Worm (Caenorhabditis elegans) whole organism, mixed stage, embryonic: ENCODE results near the gene str-77.

Experiments used
- drap-1 ChIP-seq: fragments of 200-800 bp; sonication (Bioruptor generic); optimal IDR thresholded peaks from 3 replicates; lab custom pipeline; 2018; ENCODE audit warnings: mild to moderate bottlenecking, missing genetic modification characterization, missing compliant biosample characterization
- nhr-12 ChIP-seq: fragments of 150-350 bp; optimal IDR thresholded peaks from 2 replicates; lab custom pipeline; 2014; ENCODE audit warnings: missing biosample characterization, missing genetic modification characterization

DNA sequence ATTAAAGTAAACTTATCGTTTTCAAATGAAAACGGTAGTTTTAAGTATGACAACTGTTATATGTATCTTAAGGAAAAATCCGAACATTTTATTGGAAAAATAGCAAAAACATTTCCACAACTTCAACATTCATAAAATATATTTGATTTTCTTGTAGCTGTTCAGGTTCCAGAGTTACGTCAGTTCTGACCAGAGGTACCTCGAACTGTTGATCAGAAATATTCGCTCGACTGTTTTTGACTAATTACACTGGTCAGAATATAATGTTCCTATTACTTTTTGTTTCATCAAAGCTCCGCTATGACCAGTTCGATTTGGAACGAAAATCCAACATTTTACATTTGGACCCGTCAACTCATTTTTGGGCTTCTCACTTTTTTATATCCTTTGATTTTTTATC lies 11.7 kb upstream of the str-77 start, which contains the start of gene srh-31:
- TF ChIP-seq nhr-12 (no peak), drap-1 (GFP tag; lab: Kevin White, UChicago) (no peak)
